Fruit fly (Drosophila melanogaster): ENCODE measurements around the gene Sam-S.

- peak; percentile 10 for TF ChIP-seq Jra (GFP tag; optimal IDR thresholded peaks at IDR 0.05)
- TF ChIP-seq OdsH (GFP tag; optimal IDR thresholded peaks at IDR 0.05) = peak; percentile 55
- TF ChIP-seq Hr78 (GFP tag; optimal IDR thresholded peaks at IDR 0.05) = no peak
- TF ChIP-seq psq (GFP tag; optimal IDR thresholded peaks at IDR 0.05) = peak; percentile 24
- peak; percentile 56 for TF ChIP-seq Sp1 (GFP tag; optimal IDR thresholded peaks at IDR 0.05)
- peak; percentile 36 for TF ChIP-seq Rel (GFP tag; optimal IDR thresholded peaks at IDR 0.05)
- peak; percentile 20 for TF ChIP-seq Rel (tag; optimal IDR thresholded peaks at IDR 0.05)
Observed at dm6 chr2L:81198-81597, 25.5 kb upstream of the Sam-S start.

Measured in whole organism, wandering third instar larva.